Worm (Caenorhabditis elegans) whole organism, L4/young adult: ENCODE data around the gene chtb-1.

Experiments
- W03F9.2 ChIP-seq: fragments of 150-350 bp; optimal IDR thresholded peaks from 2 replicates; lab custom pipeline; 2014; ENCODE audit warnings: missing biosample characterization, missing genetic modification characterization
- him-1 ChIP-seq: sonication (generic microtip); optimal IDR thresholded peaks from 2 replicates; lab custom pipeline; 2016; ENCODE audit warnings: missing genotype, missing genetic modification reagents, missing genetic modification characterization, missing compliant biosample characterization

ce11 chrIII:9390924-9391323 is 35.7 kb upstream of the chtb-1 start:
- no peak for TF ChIP-seq W03F9.2 (tag; lab: Kevin White, UChicago)
- TF ChIP-seq him-1 (tag; lab: Kevin White, UChicago), result no peak
